Worm (Caenorhabditis elegans) whole organism, late embryonic: ENCODE results near the gene T20D4.3.

Experiments
- C08G9.2 ChIP-seq: sonication (generic microtip); optimal IDR thresholded peaks from 2 replicates; lab custom pipeline; 2016; ENCODE audit warnings: mild to moderate bottlenecking, missing genetic modification characterization, moderate library complexity, missing compliant biosample characterization
- F13H6.1 ChIP-seq: sonication (generic microtip); optimal IDR thresholded peaks from 2 replicates; lab custom pipeline; 2016; ENCODE audit warnings: missing genetic modification characterization, missing compliant biosample characterization
- K02D7.2 ChIP-seq: sonication (generic microtip); optimal IDR thresholded peaks from 2 replicates; lab custom pipeline; 2017; ENCODE audit warnings: mild to moderate bottlenecking, missing genetic modification characterization, missing compliant biosample characterization
- K09A11.1 ChIP-seq: sonication (generic microtip); optimal IDR thresholded peaks from 2 replicates; lab custom pipeline; 2017; ENCODE audit warnings: antibody characterized with exemption, mild to moderate bottlenecking, missing genetic modification characterization, missing compliant biosample characterization; ENCODE audit not compliant: insufficient read depth
- T23F11.4 ChIP-seq: fragments of 200-800 bp; sonication (Bioruptor generic); optimal IDR thresholded peaks from 2 replicates; lab custom pipeline; 2018; ENCODE audit warnings: mild to moderate bottlenecking, missing genetic modification characterization, missing compliant biosample characterization
- Y22D7AL.16 ChIP-seq: sonication (generic microtip); optimal IDR thresholded peaks from 2 replicates; lab custom pipeline; 2016; ENCODE audit warnings: missing genetic modification characterization, missing compliant biosample characterization
- ahr-1 ChIP-seq: sonication (generic microtip); optimal IDR thresholded peaks from 2 replicates; lab custom pipeline; 2016; ENCODE audit warnings: missing genetic modification characterization, missing compliant biosample characterization
- ceh-14 ChIP-seq: sonication (generic microtip); optimal IDR thresholded peaks from 2 replicates; lab custom pipeline; 2016; ENCODE audit warnings: missing genotype, missing genetic modification characterization, missing compliant biosample characterization
- ceh-22 ChIP-seq: sonication (generic microtip); optimal IDR thresholded peaks from 2 replicates; lab custom pipeline; 2017; ENCODE audit warnings: missing biosample characterization, missing genetic modification characterization
- ceh-24 ChIP-seq: sonication (generic microtip); optimal IDR thresholded peaks from 2 replicates; lab custom pipeline; 2016; ENCODE audit warnings: mild to moderate bottlenecking, missing genetic modification characterization, missing compliant biosample characterization
- ceh-30 ChIP-seq: fragments of 150-350 bp; optimal IDR thresholded peaks from 2 replicates; lab custom pipeline; 2014; ENCODE audit warnings: missing biosample characterization, missing genetic modification characterization
- ceh-45 ChIP-seq: fragments of 200-800 bp; sonication (Bioruptor generic); IDR thresholded peaks from 2 replicates; pipeline ENCODE4 v1.3.6; 2022; ENCODE audit warnings: missing genetic modification reagents, missing genetic modification characterization, missing compliant biosample characterization
- ceh-48 ChIP-seq: sonication (generic microtip); optimal IDR thresholded peaks from 2 replicates; lab custom pipeline; 2016; ENCODE audit warnings: missing genetic modification characterization, inconsistent platforms, missing compliant biosample characterization
- ceh-6 ChIP-seq: fragments of 200-800 bp; sonication (Bioruptor generic); optimal IDR thresholded peaks from 2 replicates; lab custom pipeline; 2018; ENCODE audit warnings: mild to moderate bottlenecking, missing genetic modification characterization, missing compliant biosample characterization
- ceh-9 ChIP-seq: sonication (generic microtip); optimal IDR thresholded peaks from 2 replicates; lab custom pipeline; 2016; ENCODE audit warnings: mild to moderate bottlenecking, missing genetic modification characterization, inconsistent platforms, missing compliant biosample characterization
- dve-1 ChIP-seq: sonication (generic microtip); optimal IDR thresholded peaks from 2 replicates; lab custom pipeline; 2017; ENCODE audit warnings: antibody characterized with exemption, mild to moderate bottlenecking, missing genetic modification characterization, missing compliant biosample characterization
- elt-2 ChIP-seq: sonication (generic microtip); optimal IDR thresholded peaks from 2 replicates; lab custom pipeline; 2016; ENCODE audit warnings: missing genetic modification reagents, missing genetic modification characterization, missing compliant biosample characterization
- elt-4 ChIP-seq: sonication (generic microtip); optimal IDR thresholded peaks from 2 replicates; lab custom pipeline; 2016; ENCODE audit warnings: missing genetic modification characterization, missing compliant biosample characterization
- ets-4 ChIP-seq: sonication (generic microtip); optimal IDR thresholded peaks from 2 replicates; lab custom pipeline; 2016; ENCODE audit warnings: missing genetic modification characterization, missing compliant biosample characterization
- fkh-10 ChIP-seq: fragments of 150-350 bp; optimal IDR thresholded peaks from 2 replicates; lab custom pipeline; 2014; ENCODE audit warnings: missing biosample characterization, missing genetic modification reagents, missing genetic modification characterization
- fkh-6 ChIP-seq: sonication (generic microtip); optimal IDR thresholded peaks from 2 replicates; lab custom pipeline; 2016; ENCODE audit warnings: missing genetic modification characterization, missing compliant biosample characterization
- hlh-13 ChIP-seq: fragments of 200-800 bp; sonication (Bioruptor generic); optimal IDR thresholded peaks from 2 replicates; lab custom pipeline; 2018; ENCODE audit warnings: mild to moderate bottlenecking, missing genetic modification characterization, missing compliant biosample characterization
- hlh-6 ChIP-seq: sonication (generic microtip); optimal IDR thresholded peaks from 2 replicates; lab custom pipeline; 2016; ENCODE audit warnings: missing genotype, missing genetic modification characterization, missing compliant biosample characterization
- lin-11 ChIP-seq: fragments of 200-800 bp; sonication (Bioruptor generic); optimal IDR thresholded peaks from 2 replicates; lab custom pipeline; 2018; ENCODE audit warnings: mild to moderate bottlenecking, missing genetic modification characterization, missing compliant biosample characterization
- mec-3 ChIP-seq: sonication (generic microtip); optimal IDR thresholded peaks from 2 replicates; lab custom pipeline; 2016; ENCODE audit warnings: borderline replicate concordance, missing genetic modification characterization, missing compliant biosample characterization
- nhr-11 ChIP-seq: fragments of 150-350 bp; optimal IDR thresholded peaks from 2 replicates; lab custom pipeline; 2014; ENCODE audit warnings: missing biosample characterization, missing genetic modification characterization
- npax-4 ChIP-seq: sonication (generic microtip); optimal IDR thresholded peaks from 2 replicates; lab custom pipeline; 2016; ENCODE audit warnings: missing genetic modification characterization, missing compliant biosample characterization
- odd-2 ChIP-seq: sonication (generic microtip); optimal IDR thresholded peaks from 2 replicates; lab custom pipeline; 2017; ENCODE audit warnings: antibody characterized with exemption, mild to moderate bottlenecking, missing genetic modification characterization, missing compliant biosample characterization
- pag-3 ChIP-seq: sonication (generic microtip); optimal IDR thresholded peaks from 2 replicates; lab custom pipeline; 2016; ENCODE audit warnings: missing compliant biosample characterization, missing genetic modification characterization, borderline replicate concordance
- pat-9 ChIP-seq: fragments of 200-800 bp; sonication (Bioruptor generic); optimal IDR thresholded peaks from 2 replicates; lab custom pipeline; 2018; ENCODE audit warnings: mild to moderate bottlenecking, missing genetic modification characterization, moderate library complexity, missing compliant biosample characterization
- pax-1 ChIP-seq: fragments of 150-350 bp; optimal IDR thresholded peaks from 2 replicates; lab custom pipeline; 2014; ENCODE audit warnings: missing biosample characterization, missing genetic modification characterization
- pha-2 ChIP-seq: sonication (generic microtip); optimal IDR thresholded peaks from 2 replicates; lab custom pipeline; 2017; ENCODE audit warnings: mild to moderate bottlenecking, missing genetic modification characterization, missing compliant biosample characterization
- pha-4 ChIP-seq: fragments of 150-350 bp; optimal IDR thresholded peaks from 2 replicates; lab custom pipeline; 2018; ENCODE audit warnings: missing biosample characterization, missing genetic modification reagents, missing genetic modification characterization
- pros-1 ChIP-seq: fragments of 150-350 bp; optimal IDR thresholded peaks from 2 replicates; lab custom pipeline; 2014; ENCODE audit warnings: missing biosample characterization, missing genetic modification reagents, missing genetic modification characterization
- rnt-1 ChIP-seq: sonication (generic microtip); optimal IDR thresholded peaks from 2 replicates; lab custom pipeline; 2016; ENCODE audit warnings: missing genetic modification characterization, missing compliant biosample characterization
- sox-4 ChIP-seq: sonication (generic microtip); optimal IDR thresholded peaks from 2 replicates; lab custom pipeline; 2017; ENCODE audit warnings: mild to moderate bottlenecking, missing genetic modification characterization, inconsistent platforms, missing compliant biosample characterization
- tbx-2 ChIP-seq: sonication (generic microtip); optimal IDR thresholded peaks from 2 replicates; lab custom pipeline; 2016; ENCODE audit warnings: missing genetic modification characterization, missing compliant biosample characterization
- tbx-7 ChIP-seq: sonication (generic microtip); optimal IDR thresholded peaks from 2 replicates; lab custom pipeline; 2016; ENCODE audit warnings: missing genotype, missing genetic modification characterization, missing compliant biosample characterization
- ttx-3 ChIP-seq: sonication (generic microtip); optimal IDR thresholded peaks from 2 replicates; lab custom pipeline; 2016; ENCODE audit warnings: missing genetic modification reagents, missing genetic modification characterization, missing compliant biosample characterization

T20D4.3 gene

ce11 chrV:3413010-3413409 lies 5.0 kb upstream of the T20D4.3 start, which contains the start of gene txt-11:
txt-11 (plus strand) TSS chrV:3413310.
- TF ChIP-seq npax-4 (tag; lab: Kevin White, UChicago) (no peak), hlh-13 (GFP tag; lab: Kevin White, UChicago) (no peak), ceh-14 (tag; lab: Kevin White, UChicago) (no peak), pax-1 (no peak), ceh-30 (tag; lab: Kevin White, UChicago) (no peak), tbx-2 (tag; lab: Kevin White, UChicago) (no peak), odd-2 (tag; lab: Kevin White, UChicago) (no peak), pha-4 (no peak), K02D7.2 (tag; lab: Kevin White, UChicago) (no peak), ceh-6 (no peak), nhr-11 (tag; lab: Kevin White, UChicago) (no peak), C08G9.2 (tag; lab: Kevin White, UChicago) (no peak), ttx-3 (tag; lab: Kevin White, UChicago) (no peak), hlh-6 (tag; lab: Kevin White, UChicago) (no peak), T23F11.4 (GFP tag; lab: Kevin White, UChicago) (no peak), pat-9 (tag; lab: Kevin White, UChicago) (no peak), ets-4 (tag; lab: Kevin White, UChicago) (no peak), Y22D7AL.16 (no peak)
- TF ChIP-seq, all 69 proteins: peak for 0

- no peak for TF ChIP-seq pat-9 (tag; lab: Kevin White, UChicago)
- no peak for TF ChIP-seq elt-4 (tag; lab: Kevin White, UChicago)
- TF ChIP-seq fkh-6 (tag; lab: Kevin White, UChicago): no peak
- TF ChIP-seq tbx-7: no peak
- no peak for TF ChIP-seq lin-11 (tag; lab: Kevin White, UChicago)
- TF ChIP-seq K09A11.1 (tag; lab: Kevin White, UChicago): no peak
- TF ChIP-seq, all 69 proteins: peak for 0
These were observed 6.3 kb downstream of the T20D4.3 start, which contains the start of gene srab-21 for ce11 chrV:3424341-3424740. srab-21 (minus strand) TSS chrV:3424441.

- no peak for TF ChIP-seq K09A11.1 (tag; lab: Kevin White, UChicago)
- no peak for TF ChIP-seq pag-3 (tag; lab: Kevin White, UChicago)
- TF ChIP-seq sox-4: no peak
- no peak for TF ChIP-seq pha-2 (tag; lab: Kevin White, UChicago)
- no peak for TF ChIP-seq pat-9 (tag; lab: Kevin White, UChicago)
- no peak for TF ChIP-seq elt-2 (tag; lab: Kevin White, UChicago)
- TF ChIP-seq ceh-22 (tag; lab: Kevin White, UChicago): no peak
- no peak for TF ChIP-seq pros-1
- no peak for TF ChIP-seq F13H6.1 (tag; lab: Kevin White, UChicago)
- TF ChIP-seq ahr-1 (tag; lab: Kevin White, UChicago): no peak
- TF ChIP-seq mec-3 (tag; lab: Kevin White, UChicago): no peak
- no peak for TF ChIP-seq rnt-1 (tag; lab: Kevin White, UChicago)
- no peak for TF ChIP-seq ceh-45 (GFP tag; lab: Robert Waterston, UW)
- no peak for TF ChIP-seq ceh-9
- TF ChIP-seq ceh-24: no peak
- no peak for TF ChIP-seq dve-1 (tag; lab: Kevin White, UChicago)
- no peak for TF ChIP-seq elt-4 (tag; lab: Kevin White, UChicago)
- no peak for TF ChIP-seq tbx-7
- no peak for TF ChIP-seq fkh-10 (GFP tag; lab: Kevin White, UChicago)
- no peak for TF ChIP-seq ceh-48 (tag; lab: Kevin White, UChicago)
These were observed 8.0 kb downstream of the T20D4.3 start, which contains the start of gene srab-22 for ce11 chrV:3426076-3426475. srab-22 (plus strand) TSS chrV:3426376.
